Fruit fly (Drosophila melanogaster) whole organism, embryonic: ENCODE results near the gene SKIP.

Experiments used
- Antp ChIP-seq: fragments of 200-800 bp; sonication (Bioruptor generic); optimal IDR thresholded peaks from 3 replicates; lab custom pipeline; 2016; ENCODE audit warnings: missing biosample characterization, missing genetic modification characterization
- C15 ChIP-seq: fragments of 200-800 bp; sonication (Bioruptor generic); IDR thresholded peaks from 3 replicates; pipeline ENCODE4 v1.3.6; 2022; ENCODE audit warnings: missing biosample characterization, missing genetic modification characterization
- CG10147 ChIP-seq: fragments of 200-800 bp; sonication (Bioruptor generic); optimal IDR thresholded peaks from 2 replicates; lab custom pipeline; 2019; ENCODE audit warnings: missing biosample characterization, mild to moderate bottlenecking, missing genetic modification characterization, moderate library complexity
- CG10565 ChIP-seq: fragments of 200-800 bp; sonication (Bioruptor generic); optimal IDR thresholded peaks from 3 replicates; lab custom pipeline; 2016; ENCODE audit warnings: missing biosample characterization, mild to moderate bottlenecking, missing genetic modification characterization
- CG11247 ChIP-seq: fragments of 200-800 bp; sonication (Bioruptor generic); IDR thresholded peaks from 2 replicates; pipeline ENCODE4 v1.3.6; 2022; ENCODE audit warnings: missing biosample characterization, missing genetic modification characterization
- CG11695 ChIP-seq: fragments of 200-800 bp; sonication (Bioruptor generic); IDR thresholded peaks from 3 replicates; pipeline ENCODE4 v1.3.6; 2022; ENCODE audit warnings: missing biosample characterization, missing genetic modification characterization
- CG11723 ChIP-seq: fragments of 200-800 bp; sonication (Bioruptor generic); optimal IDR thresholded peaks from 2 replicates; lab custom pipeline; 2017; ENCODE audit warnings: missing biosample characterization, mild to moderate bottlenecking, missing genetic modification characterization
- CG13624 ChIP-seq: fragments of 200-800 bp; sonication (Bioruptor generic); optimal IDR thresholded peaks from 2 replicates; lab custom pipeline; 2016; ENCODE audit warnings: missing biosample characterization, missing genetic modification characterization
- CG15269 ChIP-seq: fragments of 200-800 bp; sonication (Bioruptor generic); optimal IDR thresholded peaks from 2 replicates; lab custom pipeline; 2018; ENCODE audit warnings: missing biosample characterization, mild to moderate bottlenecking, missing genetic modification characterization, moderate library complexity
- CG1529 ChIP-seq: fragments of 200-800 bp; sonication (Bioruptor generic); optimal IDR thresholded peaks from 3 replicates; lab custom pipeline; 2018; ENCODE audit warnings: missing biosample characterization, missing genetic modification characterization
- CG15479 ChIP-seq: fragments of 200-800 bp; sonication (Bioruptor generic); optimal IDR thresholded peaks from 3 replicates; lab custom pipeline; 2019; ENCODE audit warnings: missing biosample characterization, mild to moderate bottlenecking, missing genetic modification characterization, moderate library complexity
- CG17359 ChIP-seq: fragments of 200-800 bp; sonication (Bioruptor generic); optimal IDR thresholded peaks from 3 replicates; lab custom pipeline; 2018; ENCODE audit warnings: missing biosample characterization, mild to moderate bottlenecking, missing genetic modification characterization, moderate library complexity
- CG17568 ChIP-seq: fragments of 200-800 bp; sonication (Bioruptor generic); optimal IDR thresholded peaks from 2 replicates; lab custom pipeline; 2018; ENCODE audit warnings: missing biosample characterization, mild to moderate bottlenecking, missing genetic modification characterization, moderate library complexity
- CG30403 ChIP-seq: fragments of 200-800 bp; sonication (Bioruptor generic); optimal IDR thresholded peaks from 3 replicates; lab custom pipeline; 2016; ENCODE audit warnings: missing biosample characterization, missing genetic modification characterization
- CG32772 ChIP-seq: fragments of 200-800 bp; sonication (Bioruptor generic); IDR thresholded peaks from 2 replicates; pipeline ENCODE4 v1.3.6; 2022; ENCODE audit warnings: missing biosample characterization, missing genetic modification characterization
- CG34224 ChIP-seq: fragments of 200-800 bp; sonication (Bioruptor generic); IDR thresholded peaks from 3 replicates; pipeline ENCODE4 v1.3.6; 2022; ENCODE audit warnings: missing biosample characterization, missing genetic modification characterization; ENCODE audit not compliant: partially characterized antibody
- CG8944 ChIP-seq: fragments of 200-800 bp; sonication (Bioruptor generic); optimal IDR thresholded peaks from 3 replicates; lab custom pipeline; 2016; ENCODE audit warnings: missing biosample characterization, missing genetic modification characterization
- CG9609 ChIP-seq: fragments of 200-800 bp; sonication (Bioruptor generic); optimal IDR thresholded peaks from 3 replicates; lab custom pipeline; 2016; ENCODE audit warnings: missing biosample characterization, missing genetic modification characterization
- CG9817 ChIP-seq: fragments of 200-800 bp; sonication (Bioruptor generic); optimal IDR thresholded peaks from 2 replicates; lab custom pipeline; 2018; ENCODE audit warnings: missing biosample characterization, mild to moderate bottlenecking, missing genetic modification characterization, moderate library complexity
- CG9932 ChIP-seq: fragments of 200-800 bp; sonication (Bioruptor generic); IDR thresholded peaks from 2 replicates; pipeline ENCODE4 v1.3.6; 2022; ENCODE audit warnings: missing biosample characterization, missing genetic modification characterization
- Dp ChIP-seq: fragments of 200-800 bp; sonication (Bioruptor generic); optimal IDR thresholded peaks from 2 replicates; lab custom pipeline; 2018; ENCODE audit warnings: missing biosample characterization, mild to moderate bottlenecking, missing genetic modification characterization, moderate library complexity
- Gug ChIP-seq: fragments of 200-800 bp; sonication (Bioruptor generic); IDR thresholded peaks from 4 replicates; pipeline ENCODE4 v1.3.6; 2022; ENCODE audit warnings: missing biosample characterization, missing genetic modification characterization
- HLHmδ ChIP-seq: fragments of 200-800 bp; sonication (Bioruptor generic); optimal IDR thresholded peaks from 2 replicates; lab custom pipeline; 2018; ENCODE audit warnings: missing biosample characterization, mild to moderate bottlenecking, missing genetic modification characterization, moderate library complexity
- Hand ChIP-seq: fragments of 200-800 bp; sonication (Bioruptor generic); optimal IDR thresholded peaks from 2 replicates; lab custom pipeline; 2017; ENCODE audit warnings: mild to moderate bottlenecking, missing biosample characterization, missing genetic modification reagents, missing genetic modification characterization
- Rx ChIP-seq: fragments of 200-800 bp; sonication (Bioruptor generic); IDR thresholded peaks from 2 replicates; pipeline ENCODE4 v1.3.6; 2022; ENCODE audit warnings: missing biosample characterization, missing genetic modification characterization
- Sry-β ChIP-seq: fragments of 200-800 bp; sonication (Bioruptor generic); optimal IDR thresholded peaks from 2 replicates; lab custom pipeline; 2018; ENCODE audit warnings: missing biosample characterization, mild to moderate bottlenecking, missing genetic modification characterization, moderate library complexity
- Ssrp ChIP-seq: fragments of 200-800 bp; sonication (Bioruptor generic); optimal IDR thresholded peaks from 2 replicates; lab custom pipeline; 2018; ENCODE audit warnings: missing biosample characterization, mild to moderate bottlenecking, missing genetic modification characterization, moderate library complexity
- abd-A ChIP-seq: fragments of 200-800 bp; sonication (Bioruptor generic); optimal IDR thresholded peaks from 3 replicates; lab custom pipeline; 2019; ENCODE audit warnings: missing biosample characterization, mild to moderate bottlenecking, missing genetic modification characterization, moderate library complexity
- bowl ChIP-seq: fragments of 200-800 bp; sonication (Bioruptor generic); IDR thresholded peaks from 2 replicates; pipeline ENCODE4 v1.3.6; 2022; ENCODE audit warnings: missing biosample characterization, missing genetic modification characterization
- da ChIP-seq: fragments of 200-800 bp; sonication (Bioruptor generic); optimal IDR thresholded peaks from 2 replicates; lab custom pipeline; 2016; ENCODE audit warnings: missing biosample characterization, missing genetic modification characterization
- dimm ChIP-seq: fragments of 200-800 bp; sonication (Bioruptor generic); IDR thresholded peaks from 2 replicates; pipeline ENCODE4 v1.3.6; 2022; ENCODE audit warnings: missing biosample characterization, missing genetic modification characterization
- disco-r ChIP-seq: fragments of 200-800 bp; sonication (Bioruptor generic); optimal IDR thresholded peaks from 2 replicates; lab custom pipeline; 2016; ENCODE audit warnings: missing biosample characterization, missing genetic modification characterization
- fd64A ChIP-seq: fragments of 200-800 bp; sonication (Bioruptor generic); optimal IDR thresholded peaks from 3 replicates; lab custom pipeline; 2018; ENCODE audit warnings: missing biosample characterization, mild to moderate bottlenecking, missing genetic modification characterization
- gcm ChIP-seq: fragments of 200-800 bp; sonication (Bioruptor generic); optimal IDR thresholded peaks from 2 replicates; lab custom pipeline; 2019; ENCODE audit warnings: missing biosample characterization, mild to moderate bottlenecking, missing genetic modification characterization, moderate library complexity
- grau ChIP-seq: fragments of 200-800 bp; optimal IDR thresholded peaks from 3 replicates; lab custom pipeline; 2019; ENCODE audit warnings: missing biosample characterization, mild to moderate bottlenecking, missing genetic modification characterization, moderate library complexity
- grn ChIP-seq: fragments of 200-800 bp; sonication (Bioruptor generic); optimal IDR thresholded peaks from 3 replicates; lab custom pipeline; 2017; ENCODE audit warnings: missing biosample characterization, missing genetic modification characterization
- mld ChIP-seq: fragments of 200-800 bp; sonication (Bioruptor generic); IDR thresholded peaks from 3 replicates; pipeline ENCODE4 v1.3.6; 2022; ENCODE audit warnings: missing biosample characterization, missing genetic modification characterization; ENCODE audit not compliant: partially characterized antibody
- nau ChIP-seq: fragments of 200-800 bp; sonication (Bioruptor generic); optimal IDR thresholded peaks from 3 replicates; lab custom pipeline; 2017; ENCODE audit warnings: missing biosample characterization, mild to moderate bottlenecking, missing genetic modification characterization, missing genetic modification reagents
- org-1 ChIP-seq: fragments of 200-800 bp; sonication (Bioruptor generic); optimal IDR thresholded peaks from 2 replicates; lab custom pipeline; 2017; ENCODE audit warnings: missing biosample characterization, missing genetic modification characterization
- pfk ChIP-seq: fragments of 200-800 bp; sonication (Bioruptor generic); optimal IDR thresholded peaks from 2 replicates; lab custom pipeline; 2018; ENCODE audit warnings: missing biosample characterization, mild to moderate bottlenecking, missing genetic modification characterization, moderate library complexity
- phol ChIP-seq: fragments of 200-800 bp; sonication (Bioruptor generic); optimal IDR thresholded peaks from 3 replicates; lab custom pipeline; 2018; ENCODE audit warnings: missing biosample characterization, mild to moderate bottlenecking, missing genetic modification characterization, moderate library complexity
- rib ChIP-seq: fragments of 200-800 bp; sonication (Bioruptor generic); IDR thresholded peaks from 2 replicates; pipeline ENCODE4 v1.3.6; 2022; ENCODE audit warnings: missing biosample characterization, missing genetic modification characterization
- sna ChIP-seq: fragments of 200-800 bp; sonication (Bioruptor generic); IDR thresholded peaks from 2 replicates; pipeline ENCODE4 v1.3.6; 2022; ENCODE audit warnings: missing biosample characterization, missing genetic modification characterization; ENCODE audit not compliant: partially characterized antibody
- so ChIP-seq: fragments of 200-800 bp; sonication (Bioruptor generic); IDR thresholded peaks from 3 replicates; pipeline ENCODE4 v1.3.6; 2022; ENCODE audit warnings: missing biosample characterization, missing genetic modification characterization
- stwl ChIP-seq: fragments of 200-800 bp; sonication (Bioruptor generic); optimal IDR thresholded peaks from 3 replicates; lab custom pipeline; 2018; ENCODE audit warnings: missing biosample characterization, mild to moderate bottlenecking, missing genetic modification characterization, moderate library complexity
- ttk ChIP-seq: fragments of 200-800 bp; sonication (Bioruptor generic); IDR thresholded peaks from 2 replicates; pipeline ENCODE4 v2.1.2; 2022; ENCODE audit warnings: missing biosample characterization, missing genetic modification characterization
- unc-4 ChIP-seq: fragments of 200-800 bp; sonication (Bioruptor generic); IDR thresholded peaks from 2 replicates; pipeline ENCODE4 v1.3.6; 2022; ENCODE audit warnings: missing biosample characterization, missing genetic modification characterization; ENCODE audit not compliant: partially characterized antibody
- usp ChIP-seq: fragments of >200 bp; optimal IDR thresholded peaks from 2 replicates; lab custom pipeline; 2017; ENCODE audit warnings: missing biosample characterization, missing genetic modification characterization
- wdn ChIP-seq: fragments of 200-800 bp; sonication (Bioruptor generic); IDR thresholded peaks from 2 replicates; pipeline ENCODE4 v1.3.6; 2022; ENCODE audit warnings: missing biosample characterization, missing genetic modification characterization
- zen ChIP-seq: fragments of 200-800 bp; sonication (Bioruptor generic); optimal IDR thresholded peaks from 3 replicates; lab custom pipeline; 2018; ENCODE audit warnings: missing biosample characterization, mild to moderate bottlenecking, missing genetic modification characterization, moderate library complexity

The SKIP gene

DNA sequence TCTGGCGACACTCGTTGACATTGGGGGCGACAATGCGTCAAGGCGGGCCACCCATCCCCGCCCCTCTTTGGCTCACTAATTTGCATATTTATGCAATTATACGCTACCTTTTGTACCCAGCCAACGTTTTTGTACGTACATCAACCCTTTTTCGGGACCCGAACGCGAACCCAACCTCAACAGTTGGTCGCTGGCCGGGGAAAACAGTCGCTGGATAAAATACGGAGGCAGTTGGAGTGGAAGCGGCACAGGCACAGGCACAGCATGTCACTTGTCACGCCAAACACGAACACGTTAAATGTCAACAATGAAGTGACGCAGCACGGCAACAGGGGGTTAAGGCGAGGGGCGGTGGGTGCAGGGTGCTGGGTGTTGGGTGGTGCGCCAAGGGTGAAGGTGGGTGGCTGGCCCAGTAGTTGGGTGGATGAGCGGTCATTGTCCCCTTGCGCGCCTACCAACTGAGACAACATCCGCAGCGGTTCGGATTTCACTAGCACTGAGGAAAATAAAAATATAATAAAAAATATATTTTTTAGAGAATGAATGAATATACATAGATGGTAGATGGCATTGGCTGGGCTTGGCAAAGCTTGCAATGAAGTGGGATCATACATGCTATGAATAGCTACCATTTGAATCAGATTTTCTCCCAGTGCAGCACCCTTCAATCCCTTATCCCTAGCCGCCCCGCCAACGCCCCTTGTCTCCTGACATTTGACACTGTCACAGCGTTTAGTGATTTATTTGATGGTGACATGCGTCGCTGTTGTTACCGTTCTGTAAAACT lies 127.2 kb downstream of the SKIP start (continued):
- no peak for TF ChIP-seq Sry-β (GFP tag; lab: Kevin White, UChicago)
- TF ChIP-seq phol = peak; percentile 12
- TF ChIP-seq Gug = peak; percentile 37; the same call in 2 of the 4 replicates
- no peak for TF ChIP-seq CG13624 (GFP tag; lab: Kevin White, UChicago)
- TF ChIP-seq CG11723 = no peak
- no peak for TF ChIP-seq wdn (GFP tag; lab: Robert Waterston, UW)
- no peak for TF ChIP-seq HLHmδ
- TF ChIP-seq ttk (GFP tag; lab: Robert Waterston, UW) = no peak
- TF ChIP-seq Ssrp (tag; lab: Kevin White, UChicago) = peak; percentile 0
- no peak for TF ChIP-seq CG17568 (GFP tag; lab: Kevin White, UChicago)
- no peak for TF ChIP-seq org-1 (GFP tag; lab: Kevin White, UChicago)
- no peak for TF ChIP-seq da (GFP tag; lab: Kevin White, UChicago)
- no peak for TF ChIP-seq CG9932 (GFP tag; lab: Robert Waterston, UW)
- TF ChIP-seq CG15269 (tag; lab: Kevin White, UChicago) = peak; percentile 19
- TF ChIP-seq CG32772 (GFP tag; lab: Robert Waterston, UW) = no peak
- TF ChIP-seq CG1529 (GFP tag; lab: Kevin White, UChicago) = no peak
- no peak for TF ChIP-seq CG10147 (GFP tag; lab: Kevin White, UChicago)
- no peak for TF ChIP-seq bowl (GFP tag; lab: Robert Waterston, UW)
- TF ChIP-seq Rx (GFP tag; lab: Robert Waterston, UW) = 0 out of 2 replicates have a peak, but pooled peaks have one; percentile 18
- TF ChIP-seq abd-A (tag; lab: Kevin White, UChicago) = peak; percentile 29
- TF ChIP-seq Hand (GFP tag; lab: Kevin White, UChicago) = no peak
- no peak for TF ChIP-seq CG11695 (GFP tag; lab: Robert Waterston, UW)
- no peak for TF ChIP-seq CG30403
- TF ChIP-seq Antp (GFP tag; lab: Kevin White, UChicago) = no peak
- no peak for TF ChIP-seq CG15479 (GFP tag; lab: Kevin White, UChicago)
- no peak for TF ChIP-seq mld
- TF ChIP-seq grau (tag; lab: Kevin White, UChicago) = peak; percentile 32
- TF ChIP-seq sna (GFP tag; lab: Robert Waterston, UW) = no peak
- TF ChIP-seq so (GFP tag; lab: Robert Waterston, UW) = no peak
- TF ChIP-seq CG10565 (GFP tag; lab: Kevin White, UChicago) = no peak
- no peak for TF ChIP-seq C15 (GFP tag; lab: Robert Waterston, UW)
- no peak for TF ChIP-seq grn (GFP tag; lab: Kevin White, UChicago)
- no peak for TF ChIP-seq rib (GFP tag; lab: Robert Waterston, UW)
- no peak for TF ChIP-seq dimm (GFP tag; lab: Robert Waterston, UW)
- TF ChIP-seq nau (GFP tag; lab: Kevin White, UChicago) = no peak
- TF ChIP-seq CG9609 (GFP tag; lab: Kevin White, UChicago) = no peak
- TF ChIP-seq CG34224 (GFP tag; lab: Robert Waterston, UW) = no peak
- TF ChIP-seq gcm (GFP tag; lab: Kevin White, UChicago) = no peak
- TF ChIP-seq disco-r (GFP tag; lab: Kevin White, UChicago) = no peak
- no peak for TF ChIP-seq CG8944 (GFP tag; lab: Kevin White, UChicago)
- TF ChIP-seq usp (GFP tag; lab: Kevin White, UChicago) = no peak
- peak; percentile 31 for TF ChIP-seq CG9817 (tag; lab: Kevin White, UChicago)
- TF ChIP-seq Dp (GFP tag; lab: Kevin White, UChicago) = no peak
- TF ChIP-seq CG17359 (tag; lab: Kevin White, UChicago) = peak; percentile 12
- no peak for TF ChIP-seq zen (tag; lab: Kevin White, UChicago)
- TF ChIP-seq unc-4 (GFP tag; lab: Robert Waterston, UW) = no peak
- TF ChIP-seq fd64A (GFP tag; lab: Kevin White, UChicago) = no peak
- no peak for TF ChIP-seq stwl (tag; lab: Kevin White, UChicago)
- TF ChIP-seq pfk (GFP tag; lab: Kevin White, UChicago) = no peak
- TF ChIP-seq CG11247 = no peak
